Worm (Caenorhabditis elegans): ENCODE measurements around the gene arp-6.

arp-6 gene

DNA sequence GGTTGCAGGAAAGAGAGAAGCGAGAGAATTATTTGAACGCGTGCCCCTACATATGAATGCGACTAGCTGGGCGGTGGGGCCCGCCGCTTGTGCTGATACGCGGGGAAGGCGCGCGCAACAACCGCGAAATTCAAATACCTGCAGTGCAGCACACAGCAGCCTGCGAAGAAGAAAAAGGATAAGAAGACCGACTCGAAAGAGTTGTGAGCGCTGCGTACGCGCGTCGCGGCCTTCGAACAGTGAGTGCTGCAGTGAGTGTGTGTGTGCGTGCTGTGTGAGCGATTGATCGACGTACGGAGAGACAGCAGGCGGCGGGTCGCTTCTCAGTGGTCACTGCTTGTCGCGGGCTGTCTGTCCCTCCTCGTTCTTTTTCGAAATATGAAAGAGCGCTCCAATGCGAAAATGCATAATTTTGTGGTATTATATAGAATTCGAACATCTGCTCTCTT is 8.9 kb downstream of the arp-6 start (continued):
- TF ChIP-seq Y56A3A.18 (GFP tag; IDR thresholded peaks at IDR 0.05) = no peak
- TF ChIP-seq attf-5 (GFP tag; optimal IDR thresholded peaks at IDR 0.05) = peak; percentile 98
- TF ChIP-seq egrh-3 (GFP tag; IDR thresholded peaks at IDR 0.05) = peak; percentile 88
- TF ChIP-seq lir-1 (GFP tag; conservative IDR thresholded peaks at IDR 0.05) = peak; percentile 95
- TF ChIP-seq Y53G8AR.9 (GFP tag; conservative IDR thresholded peaks at IDR 0.05) = 0 out of 2 replicates have a peak, but pooled peaks have one; percentile 52
- peak; percentile 42 for TF ChIP-seq akir-1 (GFP tag; optimal IDR thresholded peaks at IDR 0.05)
- peak; percentile 54 for TF ChIP-seq snpc-4 (GFP tag; optimal IDR thresholded peaks at IDR 0.05)
- peak; percentile 23 to 68 (median 42) for TF ChIP-seq snpc-4 (tag; optimal IDR thresholded peaks at IDR 0.05)
- TF ChIP-seq unc-62 (GFP tag; optimal IDR thresholded peaks at IDR 0.05) = peak; percentile 68
- peak; percentile 78 for TF ChIP-seq cebp-1 (GFP tag; IDR thresholded peaks at IDR 0.05)
- peak; percentile 92 for TF ChIP-seq cebp-1 (tag; optimal IDR thresholded peaks at IDR 0.05)
- no peak for TF ChIP-seq attf-6 (GFP tag; IDR thresholded peaks at IDR 0.05)

DNA sequence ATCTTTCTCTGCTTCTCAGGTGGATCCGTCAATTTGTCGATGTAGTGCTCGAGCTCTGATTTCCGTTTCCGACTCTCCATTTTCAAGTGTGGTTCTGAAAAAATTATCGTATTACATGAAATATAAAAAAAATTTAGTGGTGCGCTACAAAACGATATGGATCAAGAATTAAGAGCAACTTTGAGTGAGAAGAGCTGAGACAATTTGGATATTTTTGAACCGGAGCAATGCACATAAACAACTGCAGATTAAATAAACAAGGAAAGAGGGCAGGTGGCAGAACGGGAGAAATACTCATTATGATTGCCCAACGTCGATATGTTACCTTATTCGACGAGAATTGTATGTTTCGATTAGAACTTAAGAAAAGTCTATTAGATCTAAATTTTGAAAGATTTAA is 9.5 kb downstream of the arp-6 start, which contains the start of gene swsn-7:
Gene swsn-7 (minus strand): TSS at position 101 of the 400 bp plus-strand sequence.
- TF ChIP-seq akir-1 (GFP tag; optimal IDR thresholded peaks at IDR 0.05) = no peak
- no peak for TF ChIP-seq F57C9.4 (tag; optimal IDR thresholded peaks at IDR 0.05)
- no peak for TF ChIP-seq K12H6.12 (tag; optimal IDR thresholded peaks at IDR 0.05)
- no peak for TF ChIP-seq madf-8 (GFP tag; conservative IDR thresholded peaks at IDR 0.05)
- TF ChIP-seq Y79H2A.3 (GFP tag; conservative IDR thresholded peaks at IDR 0.05) = no peak
- TF ChIP-seq bed-2 (GFP tag; IDR thresholded peaks at IDR 0.05) = no peak
- TF ChIP-seq zfh-2 (GFP tag; conservative IDR thresholded peaks at IDR 0.05) = no peak
- TF ChIP-seq tbx-9 (tag; optimal IDR thresholded peaks at IDR 0.05; ENCODE audit: borderline replicate concordance) = no peak
- no peak for TF ChIP-seq K11D2.4 (GFP tag; IDR thresholded peaks at IDR 0.05)
- no peak for TF ChIP-seq ztf-26 (tag; optimal IDR thresholded peaks at IDR 0.05)
- TF ChIP-seq madf-3 (GFP tag; IDR thresholded peaks at IDR 0.05) = no peak
- TF ChIP-seq attf-3 (GFP tag; conservative IDR thresholded peaks at IDR 0.05) = no peak
- TF ChIP-seq snpc-1.3 (tag; optimal IDR thresholded peaks at IDR 0.05; ENCODE audit: insufficient read depth) = no peak
- TF ChIP-seq hmg-1.2 (GFP tag; IDR thresholded peaks at IDR 0.05) = no peak
- TF ChIP-seq ztf-28 (GFP tag; IDR thresholded peaks at IDR 0.05) = no peak
- TF ChIP-seq F57A8.1 (GFP tag; optimal IDR thresholded peaks at IDR 0.05) = no peak

DNA sequence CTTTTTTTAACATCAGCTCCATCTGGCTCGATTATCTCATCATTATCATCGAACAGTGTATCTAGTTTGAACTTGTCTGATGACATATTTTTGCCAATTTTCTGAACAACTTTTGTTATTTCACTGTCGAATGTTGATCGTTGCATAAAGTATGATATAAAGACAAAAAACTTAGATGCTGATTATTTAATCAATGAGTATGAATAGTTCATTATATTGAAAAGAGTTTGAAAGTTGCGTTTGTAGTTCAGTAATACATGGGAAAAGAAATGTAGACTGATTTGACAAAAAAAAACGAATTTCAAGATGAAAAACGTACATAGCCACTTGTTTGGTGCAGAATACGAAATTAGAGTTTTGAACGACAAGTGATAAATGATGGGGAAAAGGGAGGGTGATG is 14.7 kb downstream of the arp-6 start, which contains the start of gene hda-2:
Gene hda-2 (minus strand): TSS at position 101 of the 400 bp plus-strand sequence.
- no peak for TF ChIP-seq F55B11.4 (tag; optimal IDR thresholded peaks at IDR 0.05; ENCODE audit: borderline replicate concordance, insufficient read depth)
- 0 out of 2 replicates have a peak, but pooled peaks have one; percentile 26 for TF ChIP-seq ekl-4 (GFP tag; IDR thresholded peaks at IDR 0.05)
- TF ChIP-seq hrde-1 (tag; optimal IDR thresholded peaks at IDR 0.05; ENCODE audit: borderline replicate concordance) = peak; percentile 9
- TF ChIP-seq pbrm-1 (GFP tag; IDR thresholded peaks at IDR 0.05) = 0 out of 2 replicates have a peak, but pooled peaks have one; percentile 18

DNA sequence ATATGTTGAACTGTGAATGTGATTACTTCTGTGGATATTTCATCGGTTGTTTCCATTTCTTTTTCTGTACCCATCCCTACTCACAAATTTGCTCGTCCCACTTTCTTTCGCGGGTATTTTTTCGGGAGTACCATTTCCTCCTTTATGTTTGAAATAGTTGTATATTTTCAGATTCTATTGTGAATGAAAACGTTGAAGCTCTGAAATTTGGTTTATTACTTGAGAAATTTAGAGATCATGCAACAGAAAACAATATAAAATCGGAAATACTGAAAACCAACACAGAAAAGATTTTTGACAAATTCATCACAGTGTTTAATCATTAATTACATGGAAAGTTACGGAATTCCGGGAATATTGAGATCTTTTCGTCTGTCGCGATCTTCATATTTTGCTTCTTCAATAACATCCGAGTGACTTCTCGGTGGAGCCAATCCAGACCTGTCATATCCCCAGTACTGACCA is 16.5 kb downstream of the arp-6 start:
- TF ChIP-seq tlf-1 (GFP tag; optimal IDR thresholded peaks at IDR 0.05) (peak; percentile 67), nhr-179 (tag; optimal IDR thresholded peaks at IDR 0.05) (no peak), Y95B8A.8 (GFP tag; IDR thresholded peaks at IDR 0.05) (peak; percentile 68; the same call in 1 of the 2 replicates), zim-3 (tag; optimal IDR thresholded peaks at IDR 0.05) (peak; percentile 9), snpc-4 (GFP tag; optimal IDR thresholded peaks at IDR 0.05) (no peak), snpc-4 (tag; optimal IDR thresholded peaks at IDR 0.05) (no peak), F10E7.11 (tag; optimal IDR thresholded peaks at IDR 0.05) (no peak), rec-8 (tag; optimal IDR thresholded peaks at IDR 0.05) (no peak), dpff-1 (tag; optimal IDR thresholded peaks at IDR 0.05) (no peak), nhr-90 (tag; optimal IDR thresholded peaks at IDR 0.05) (no peak), attf-5 (GFP tag; optimal IDR thresholded peaks at IDR 0.05) (peak; percentile 39), B0019.2 (GFP tag; conservative IDR thresholded peaks at IDR 0.05) (no peak), B0261.1 (tag; optimal IDR thresholded peaks at IDR 0.05) (no peak), nhr-27 (tag; optimal IDR thresholded peaks at IDR 0.05) (no peak), ztf-18 (tag; optimal IDR thresholded peaks at IDR 0.05) (no peak), snpc-1.3 (tag; optimal IDR thresholded peaks at IDR 0.05; ENCODE audit: insufficient read depth) (peak; percentile 20), ceh-40 (GFP tag; IDR thresholded peaks at IDR 0.05) (peak; percentile 57; the same call in 1 of the 2 replicates)
